Worm (Caenorhabditis elegans) whole organism, L4 larva: ENCODE results near the gene egl-17.

Experiments used
- F10B5.3 ChIP-seq: sonication (generic microtip); optimal IDR thresholded peaks from 2 replicates; lab custom pipeline; 2016; ENCODE audit warnings: mild to moderate bottlenecking, missing genetic modification characterization, missing compliant biosample characterization
- F37D6.2 ChIP-seq: sonication (generic microtip); optimal IDR thresholded peaks from 2 replicates; lab custom pipeline; 2016; ENCODE audit warnings: mild to moderate bottlenecking, missing genetic modification characterization, missing compliant biosample characterization
- F44E2.7 ChIP-seq: fragments of 200-800 bp; sonication (Bioruptor generic); IDR thresholded peaks from 2 replicates; pipeline ENCODE4 v2.1.2; 2022; ENCODE audit warnings: missing genetic modification characterization, missing compliant biosample characterization
- F49E8.2 ChIP-seq: sonication (generic microtip); optimal IDR thresholded peaks from 2 replicates; lab custom pipeline; 2016; ENCODE audit warnings: missing compliant biosample characterization, mild to moderate bottlenecking, missing genetic modification characterization, borderline replicate concordance
- T20F7.1 ChIP-seq: fragments of 200-800 bp; sonication (Bioruptor generic); optimal IDR thresholded peaks from 2 replicates; lab custom pipeline; 2018; ENCODE audit warnings: mild to moderate bottlenecking, missing genetic modification characterization, missing compliant biosample characterization
- Y105C5A.15 ChIP-seq: fragments of 200-800 bp; sonication (Bioruptor generic); IDR thresholded peaks from 2 replicates; pipeline ENCODE4 v1.3.6; 2022; ENCODE audit warnings: missing genetic modification characterization, missing compliant biosample characterization
- Y48G9A.11 ChIP-seq: fragments of 200-800 bp; sonication (Bioruptor generic); IDR thresholded peaks from 2 replicates; pipeline ENCODE4 v1.3.6; 2022; ENCODE audit warnings: missing genetic modification reagents, missing genetic modification characterization, missing compliant biosample characterization
- ZK337.2 ChIP-seq: fragments of 200-800 bp; sonication (Bioruptor generic); IDR thresholded peaks from 2 replicates; pipeline ENCODE4 v1.3.6; 2022; ENCODE audit warnings: missing genetic modification reagents, missing genetic modification characterization, missing compliant biosample characterization
- ZK546.5 ChIP-seq, 2 experiments: sonication (generic microtip); optimal IDR thresholded peaks; 2 replicates each; lab custom pipeline; 2017; ENCODE audit warnings: missing biosample characterization in 2 of 2, missing genetic modification characterization in 2 of 2
- aha-1 ChIP-seq: fragments of 150-350 bp; peaks from one replicate; lab custom pipeline; 2014; ENCODE audit warnings: missing biosample characterization, missing genetic modification characterization
- aly-2 ChIP-seq: sonication (generic microtip); optimal IDR thresholded peaks from 2 replicates; lab custom pipeline; 2018; ENCODE audit warnings: missing biosample characterization, missing genetic modification characterization
- arid-1 ChIP-seq: fragments of 200-800 bp; sonication (Bioruptor generic); conservative IDR thresholded peaks from 2 replicates; pipeline ENCODE4 v1.3.6; 2022; ENCODE audit warnings: missing genetic modification reagents, missing genetic modification characterization, missing compliant biosample characterization
- ceh-20 ChIP-seq: fragments of 200-800 bp; sonication (Bioruptor generic); IDR thresholded peaks from 2 replicates; pipeline ENCODE4 v1.3.6; 2022; ENCODE audit warnings: missing genetic modification reagents, missing genetic modification characterization, missing compliant biosample characterization
- ceh-28 ChIP-seq: fragments of 150-350 bp; optimal IDR thresholded peaks from 2 replicates; lab custom pipeline; 2014; ENCODE audit warnings: missing biosample characterization, missing genetic modification reagents, missing genetic modification characterization
- ceh-32 ChIP-seq: sonication (generic microtip); optimal IDR thresholded peaks from 2 replicates; lab custom pipeline; 2016; ENCODE audit warnings: mild to moderate bottlenecking, missing genetic modification characterization, missing compliant biosample characterization; ENCODE audit not compliant: poor library complexity
- ceh-82 ChIP-seq: sonication (generic microtip); optimal IDR thresholded peaks from 2 replicates; lab custom pipeline; 2017; ENCODE audit warnings: missing biosample characterization, missing genetic modification characterization
- ces-1 ChIP-seq: fragments of 150-350 bp; sonication (generic microtip); optimal IDR thresholded peaks from 4 replicates; lab custom pipeline; 2014; ENCODE audit warnings: missing biosample characterization, missing genetic modification reagents, missing genetic modification characterization
- cey-2 ChIP-seq: sonication (generic microtip); optimal IDR thresholded peaks from 3 replicates; lab custom pipeline; 2017; ENCODE audit warnings: missing genetic modification characterization, mild to moderate bottlenecking, missing compliant biosample characterization, antibody characterized with exemption, borderline replicate concordance; ENCODE audit not compliant: insufficient read depth
- daf-19 ChIP-seq: fragments of 200-800 bp; sonication (Bioruptor generic); conservative IDR thresholded peaks from 2 replicates; pipeline ENCODE4 v1.3.6; 2022; ENCODE audit warnings: missing genetic modification characterization, missing compliant biosample characterization
- daf-8 ChIP-seq: fragments of 200-800 bp; sonication (Bioruptor generic); IDR thresholded peaks from 2 replicates; pipeline ENCODE4 v1.3.6; 2022; ENCODE audit warnings: missing genetic modification characterization, missing compliant biosample characterization
- dmd-6 ChIP-seq: fragments of 200-800 bp; sonication (Bioruptor generic); IDR thresholded peaks from 2 replicates; pipeline ENCODE4 v1.3.6; 2022; ENCODE audit warnings: missing genetic modification reagents, missing genetic modification characterization, missing compliant biosample characterization
- dpl-1 ChIP-seq: fragments of 150-350 bp; optimal IDR thresholded peaks from 2 replicates; lab custom pipeline; 2014; ENCODE audit warnings: missing biosample characterization, missing genetic modification reagents, missing genetic modification characterization
- dve-1 ChIP-seq: sonication (generic microtip); optimal IDR thresholded peaks from 2 replicates; lab custom pipeline; 2017; ENCODE audit warnings: antibody characterized with exemption, mild to moderate bottlenecking, missing genetic modification characterization, missing compliant biosample characterization; ENCODE audit not compliant: insufficient read depth
- egl-27 ChIP-seq: sonication (generic microtip); optimal IDR thresholded peaks from 3 replicates; lab custom pipeline; 2017; ENCODE audit warnings: missing biosample characterization, missing genetic modification reagents, missing genetic modification characterization
- egl-43 ChIP-seq: fragments of 200-800 bp; sonication (Bioruptor generic); IDR thresholded peaks from 2 replicates; pipeline ENCODE4 v1.3.6; 2022; ENCODE audit warnings: missing genetic modification reagents, missing genetic modification characterization, missing compliant biosample characterization
- fos-1 ChIP-seq: fragments of 150-350 bp; optimal IDR thresholded peaks from 2 replicates; lab custom pipeline; 2014; ENCODE audit warnings: missing biosample characterization, missing genetic modification characterization
- gei-8 ChIP-seq: fragments of 200-800 bp; sonication (Bioruptor generic); optimal IDR thresholded peaks from 2 replicates; lab custom pipeline; 2018; ENCODE audit warnings: mild to moderate bottlenecking, missing genetic modification characterization, missing compliant biosample characterization
- jun-1 ChIP-seq: fragments of 150-350 bp; optimal IDR thresholded peaks from 2 replicates; lab custom pipeline; 2014; ENCODE audit warnings: missing biosample characterization, missing genetic modification reagents, missing genetic modification characterization
- lin-1 ChIP-seq: fragments of 200-800 bp; sonication (Bioruptor generic); IDR thresholded peaks from 2 replicates; pipeline ENCODE4 v1.3.6; 2022; ENCODE audit warnings: missing genetic modification reagents, missing genetic modification characterization, missing compliant biosample characterization
- lin-13 ChIP-seq: fragments of 150-350 bp; optimal IDR thresholded peaks from 2 replicates; lab custom pipeline; 2014; ENCODE audit warnings: missing biosample characterization, missing genetic modification reagents, missing genetic modification characterization
- lin-29 ChIP-seq: fragments of 200-800 bp; sonication (Bioruptor generic); IDR thresholded peaks from 2 replicates; pipeline ENCODE4 v1.3.6; 2022; ENCODE audit warnings: missing genetic modification reagents, missing genetic modification characterization, missing compliant biosample characterization
- lin-38 ChIP-seq: fragments of 200-800 bp; sonication (Bioruptor generic); IDR thresholded peaks from 2 replicates; pipeline ENCODE4 v1.3.6; 2022; ENCODE audit warnings: missing genetic modification reagents, missing genetic modification characterization, missing compliant biosample characterization
- lin-39 ChIP-seq: fragments of 150-350 bp; optimal IDR thresholded peaks from 2 replicates; lab custom pipeline; 2014; ENCODE audit warnings: missing biosample characterization, missing genetic modification reagents, missing genetic modification characterization
- lsy-2 ChIP-seq, 2 experiments: fragments of 150-350 bp in 1 of 2; sonication (generic microtip) in 1 of 2; optimal IDR thresholded peaks; 2 replicates each; lab custom pipeline; 2014 to 2017; ENCODE audit warnings: missing biosample characterization in 2 of 2, missing genetic modification characterization in 2 of 2
- madf-5 ChIP-seq, 2 experiments: fragments of 200-800 bp; sonication (Bioruptor generic); IDR thresholded peaks; 2 replicates each; pipeline ENCODE4 v1.3.6; 2022; ENCODE audit warnings: missing compliant biosample characterization in 2 of 2, missing genetic modification characterization in 2 of 2
- mdl-1 ChIP-seq, 2 experiments: fragments of 150-350 bp in 1 of 2; sonication (generic microtip) in 1 of 2; optimal IDR thresholded peaks; 2 replicates each; lab custom pipeline; 2014 to 2017; ENCODE audit warnings: missing biosample characterization in 2 of 2, missing genetic modification characterization in 2 of 2
- mdt-29 ChIP-seq: fragments of 200-800 bp; sonication (Bioruptor generic); IDR thresholded peaks from 2 replicates; pipeline ENCODE4 v1.3.6; 2022; ENCODE audit warnings: missing genetic modification reagents, missing genetic modification characterization, missing compliant biosample characterization
- mep-1 ChIP-seq: fragments of 150-350 bp; sonication (generic microtip); optimal IDR thresholded peaks from 3 replicates; lab custom pipeline; 2014; ENCODE audit warnings: missing biosample characterization, missing genetic modification characterization
- nhr-25 ChIP-seq: sonication (generic microtip); optimal IDR thresholded peaks from 2 replicates; lab custom pipeline; 2017; ENCODE audit warnings: missing genetic modification characterization, mild to moderate bottlenecking, missing compliant biosample characterization, antibody characterized with exemption, moderate library complexity, borderline replicate concordance; ENCODE audit not compliant: insufficient read depth
- nhr-28 ChIP-seq: fragments of 150-350 bp; optimal IDR thresholded peaks from 2 replicates; lab custom pipeline; 2014; ENCODE audit warnings: missing biosample characterization, missing genetic modification characterization
- nhr-41 ChIP-seq: fragments of 200-800 bp; sonication (Bioruptor generic); IDR thresholded peaks from 2 replicates; pipeline ENCODE4 v1.3.6; 2022; ENCODE audit warnings: missing genetic modification reagents, missing genetic modification characterization, missing compliant biosample characterization
- set-16 ChIP-seq: fragments of 200-800 bp; sonication (Bioruptor generic); IDR thresholded peaks from 2 replicates; pipeline ENCODE4 v1.3.6; 2022; ENCODE audit warnings: missing genetic modification reagents, missing genetic modification characterization, missing compliant biosample characterization
- skn-1 ChIP-seq: fragments of 150-350 bp; optimal IDR thresholded peaks from 2 replicates; lab custom pipeline; 2014; ENCODE audit warnings: missing biosample characterization, missing genetic modification characterization
- snpc-1.2 ChIP-seq: fragments of 200-800 bp; sonication (Bioruptor generic); IDR thresholded peaks from 2 replicates; pipeline ENCODE4 v1.3.6; 2022; ENCODE audit warnings: missing genetic modification reagents, missing genetic modification characterization, missing compliant biosample characterization
- tra-1 ChIP-seq: fragments of 200-800 bp; sonication (Bioruptor generic); IDR thresholded peaks from 2 replicates; pipeline ENCODE4 v1.3.6; 2022; ENCODE audit warnings: missing genetic modification reagents, missing genetic modification characterization, missing compliant biosample characterization
- unc-39 ChIP-seq: sonication (generic microtip); optimal IDR thresholded peaks from 2 replicates; lab custom pipeline; 2017; ENCODE audit warnings: missing biosample characterization, missing genetic modification characterization
- unc-62 ChIP-seq, 3 experiments: fragments of 150-350 bp in 1 of 3; sonication (generic microtip); optimal IDR thresholded peaks in 2 of 3; peaks in 1 of 3; 1 replicate in 1 of 3; 2 replicates in 2 of 3; lab custom pipeline; 2014 to 2017; ENCODE audit warnings: missing biosample characterization in 3 of 3, missing genetic modification characterization in 3 of 3, missing genetic modification reagents in 3 of 3, missing genotype in 1 of 3
- zfp-2 ChIP-seq: sonication (generic microtip); optimal IDR thresholded peaks from 2 replicates; lab custom pipeline; 2016; ENCODE audit warnings: mild to moderate bottlenecking, missing genetic modification characterization, missing compliant biosample characterization
- zip-11 ChIP-seq: fragments of 200-800 bp; sonication (Bioruptor generic); IDR thresholded peaks from 2 replicates; pipeline ENCODE4 v1.3.6; 2022; ENCODE audit warnings: missing genetic modification characterization, missing compliant biosample characterization
- zip-2 ChIP-seq: fragments of 150-350 bp; optimal IDR thresholded peaks from 2 replicates; lab custom pipeline; 2014; ENCODE audit warnings: missing biosample characterization, missing genetic modification characterization

egl-17 gene

DNA sequence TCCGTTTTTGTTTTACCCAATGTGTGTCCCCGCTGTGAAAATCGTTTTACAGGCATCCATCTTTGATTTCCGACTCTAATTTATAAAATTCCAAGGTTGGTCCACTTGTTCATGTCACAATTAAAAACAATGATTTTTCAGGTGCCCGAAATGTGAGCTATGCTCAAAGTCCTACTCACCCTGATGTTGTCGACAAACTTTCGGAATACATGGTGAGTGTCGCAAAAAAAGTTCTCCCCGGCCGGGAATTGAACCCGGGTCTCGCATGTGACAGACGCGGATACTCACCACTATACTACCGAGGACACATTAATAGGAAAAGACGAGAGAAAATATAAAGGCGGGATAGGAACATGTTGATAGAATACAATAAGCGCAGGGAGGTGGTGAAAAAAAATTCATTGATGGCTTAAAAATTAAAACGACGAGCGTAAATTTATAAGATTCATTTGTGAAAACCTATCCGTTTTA is at the start of gene egl-17 (continued):
- TF ChIP-seq ceh-28 (no peak), lin-13 (GFP tag; lab: Kevin White, UChicago) (peak; percentile 54), lin-29 (GFP tag; lab: Robert Waterston, UW) (peak; percentile 82), nhr-41 (GFP tag; lab: Robert Waterston, UW) (peak; percentile 70; the same call in 1 of the 2 replicates), mdt-29 (GFP tag; lab: Robert Waterston, UW) (peak; percentile 61; the same call in 1 of the 2 replicates), F37D6.2 (tag; lab: Kevin White, UChicago) (peak; percentile 65), ces-1 (peak; percentile 24), gei-8 (peak; percentile 94), arid-1 (GFP tag; lab: Robert Waterston, UW) (peak; percentile 86; the same call in 1 of the 2 replicates), madf-5 (GFP tag; IDR thresholded peaks at IDR 0.05; lab: Robert Waterston, UW) (peak; percentile 90 to 95), ZK546.5 (tag; optimal IDR thresholded peaks at IDR 0.05; lab: Kevin White, UChicago) (no peak), zip-2 (peak; percentile 2), F44E2.7 (GFP tag; lab: Robert Waterston, UW) (peak; percentile 94), Y105C5A.15 (GFP tag; lab: Robert Waterston, UW) (peak; percentile 92), set-16 (GFP tag; lab: Robert Waterston, UW) (no peak), zfp-2 (peak; percentile 54), lin-39 (tag; lab: Kevin White, UChicago) (no peak), ceh-82 (no peak), jun-1 (tag; lab: Kevin White, UChicago) (no peak), egl-27 (tag; lab: Kevin White, UChicago) (no peak), aha-1 (tag; lab: Kevin White, UChicago) (peak; percentile 96), skn-1 (tag; lab: Kevin White, UChicago) (no peak), daf-8 (GFP tag; lab: Robert Waterston, UW) (0 out of 2 replicates have a peak, but pooled peaks have one; percentile 78), lin-1 (GFP tag; lab: Robert Waterston, UW) (peak; percentile 82), nhr-28 (peak; percentile 29), nhr-25 (tag; lab: Kevin White, UChicago) (peak; percentile 20), zip-11 (0 out of 2 replicates have a peak, but pooled peaks have one; percentile 63), daf-19 (GFP tag; lab: Robert Waterston, UW) (peak; percentile 88), cey-2 (tag; lab: Kevin White, UChicago) (no peak), mep-1 (tag; lab: Kevin White, UChicago) (peak; percentile 85), fos-1 (no peak), snpc-1.2 (GFP tag; lab: Robert Waterston, UW) (peak; percentile 87), Y48G9A.11 (peak; percentile 89), T20F7.1 (GFP tag; lab: Kevin White, UChicago) (peak; percentile 57), F10B5.3 (tag; lab: Kevin White, UChicago) (peak; percentile 83), dve-1 (peak; percentile 74), lsy-2 (tag; optimal IDR thresholded peaks at IDR 0.05; lab: Kevin White, UChicago) (no peak), lin-38 (GFP tag; lab: Robert Waterston, UW) (peak; percentile 84), tra-1 (GFP tag; lab: Robert Waterston, UW) (peak; percentile 94), ceh-32 (tag; lab: Kevin White, UChicago) (peak; percentile 33), mdl-1 (tag; optimal IDR thresholded peaks at IDR 0.05; lab: Kevin White, UChicago) (peak in 1 of 2 experiments; percentile 80), unc-62 (GFP tag; optimal IDR thresholded peaks at IDR 0.05 in 1 of 2; lab: Kevin White, UChicago) (peak in 1 of 2 experiments; percentile 65), unc-62 (tag; optimal IDR thresholded peaks at IDR 0.05; lab: Kevin White, UChicago) (no peak), egl-43 (GFP tag; lab: Robert Waterston, UW) (peak; percentile 98), dpl-1 (GFP tag; lab: Kevin White, UChicago) (peak; percentile 22), aly-2 (tag; lab: Kevin White, UChicago) (no peak), unc-39 (tag; lab: Kevin White, UChicago) (no peak), ceh-20 (GFP tag; lab: Robert Waterston, UW) (peak; percentile 87), ZK337.2 (GFP tag; lab: Robert Waterston, UW) (peak; percentile 86), dmd-6 (peak; percentile 66), F49E8.2 (tag; lab: Kevin White, UChicago) (peak; percentile 77)
